Fruit fly (Drosophila melanogaster): Measurements from ENCODE around the gene kirre.

Gene kirre

DNA sequence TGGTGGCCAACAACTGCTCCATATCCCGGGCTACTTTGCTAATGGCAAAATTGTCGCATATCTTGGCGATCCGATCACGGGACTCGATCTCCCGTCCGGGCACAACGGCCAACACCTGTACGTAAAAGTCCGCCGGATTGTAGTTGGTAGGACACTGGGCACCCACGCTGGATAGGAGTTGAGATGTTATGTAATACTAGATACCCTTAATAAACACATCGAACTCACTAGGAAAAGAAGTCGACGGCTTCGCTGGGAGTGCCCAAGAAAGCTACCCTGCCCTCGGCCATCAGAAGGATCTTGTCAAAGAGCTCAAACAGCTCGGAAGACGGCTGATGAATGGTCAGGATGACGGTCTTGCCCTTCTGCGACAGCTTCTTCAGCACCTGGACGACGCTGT lies 51.7 kb downstream of the kirre start:
- TF ChIP-seq GATAd (GFP tag; optimal IDR thresholded peaks at IDR 0.05): no peak
- TF ChIP-seq HLH106 (tag; optimal IDR thresholded peaks at IDR 0.05): no peak
- TF ChIP-seq lola (GFP tag; optimal IDR thresholded peaks at IDR 0.05): no peak
- TF ChIP-seq Dfd (GFP tag; optimal IDR thresholded peaks at IDR 0.05): no peak
- no peak for TF ChIP-seq CrebA (GFP tag; optimal IDR thresholded peaks at IDR 0.05; ENCODE audit: borderline replicate concordance)
- TF ChIP-seq psq (GFP tag; optimal IDR thresholded peaks at IDR 0.05): no peak
- TF ChIP-seq tai (GFP tag; optimal IDR thresholded peaks at IDR 0.05): no peak
- no peak for TF ChIP-seq jim (GFP tag; optimal IDR thresholded peaks at IDR 0.05)
- no peak for TF ChIP-seq Jra (GFP tag; optimal IDR thresholded peaks at IDR 0.05)
- no peak for TF ChIP-seq Abd-B (GFP tag; optimal IDR thresholded peaks at IDR 0.05)
- TF ChIP-seq brk (GFP tag; optimal IDR thresholded peaks at IDR 0.05): no peak
- no peak for TF ChIP-seq OdsH (GFP tag; optimal IDR thresholded peaks at IDR 0.05)
- no peak for TF ChIP-seq h (GFP tag; optimal IDR thresholded peaks at IDR 0.05)
- no peak for TF ChIP-seq usp (GFP tag; optimal IDR thresholded peaks at IDR 0.05)
- TF ChIP-seq Rel (GFP tag; optimal IDR thresholded peaks at IDR 0.05): no peak
- no peak for TF ChIP-seq Rel (tag; optimal IDR thresholded peaks at IDR 0.05)

DNA sequence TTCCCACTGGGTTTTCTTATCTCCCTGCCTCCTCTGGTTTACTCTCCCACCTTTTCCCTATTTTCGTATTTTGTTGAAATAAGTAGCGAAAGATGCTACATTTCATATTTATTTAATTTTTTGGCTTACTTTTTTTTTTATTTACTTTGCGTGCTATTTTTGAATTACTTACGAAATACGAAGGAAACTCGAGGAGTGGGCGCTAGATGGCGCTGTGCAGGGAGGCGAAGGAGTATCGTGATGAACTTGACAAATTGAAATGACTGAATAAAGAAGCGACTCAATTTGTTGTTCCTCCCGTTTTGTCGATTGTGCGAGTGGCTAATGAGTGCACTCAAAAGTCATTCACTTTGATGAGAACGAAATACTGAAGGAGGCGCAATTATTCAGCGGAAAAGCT lies 54.7 kb downstream of the kirre start:
- no peak for TF ChIP-seq lola (GFP tag; optimal IDR thresholded peaks at IDR 0.05)
- no peak for TF ChIP-seq dmrt93B (GFP tag; optimal IDR thresholded peaks at IDR 0.05)
- TF ChIP-seq psq (GFP tag; optimal IDR thresholded peaks at IDR 0.05): no peak
- TF ChIP-seq brk (GFP tag; optimal IDR thresholded peaks at IDR 0.05): no peak
- TF ChIP-seq br (GFP tag; optimal IDR thresholded peaks at IDR 0.05): no peak
- TF ChIP-seq Sp1 (GFP tag; optimal IDR thresholded peaks at IDR 0.05): no peak
- no peak for TF ChIP-seq h (GFP tag; optimal IDR thresholded peaks at IDR 0.05)
- no peak for TF ChIP-seq Abd-B (GFP tag; optimal IDR thresholded peaks at IDR 0.05)
- TF ChIP-seq Myc (optimal IDR thresholded peaks at IDR 0.05): no peak
- TF ChIP-seq Dfd (GFP tag; optimal IDR thresholded peaks at IDR 0.05): no peak
- TF ChIP-seq dsf (GFP tag; optimal IDR thresholded peaks at IDR 0.05; ENCODE audit: borderline replicate concordance): no peak
- no peak for TF ChIP-seq dl (GFP tag; optimal IDR thresholded peaks at IDR 0.05; ENCODE audit: insufficient read depth in 1 of 2, partially characterized antibody in 2 of 2)
- no peak for TF ChIP-seq Hr83 (GFP tag; optimal IDR thresholded peaks at IDR 0.05; ENCODE audit: poor library complexity, severe bottlenecking)
- no peak for TF ChIP-seq Dif (GFP tag; optimal IDR thresholded peaks at IDR 0.05; ENCODE audit: partially characterized antibody)
- no peak for TF ChIP-seq woc (GFP tag; optimal IDR thresholded peaks at IDR 0.05)
- TF ChIP-seq HLH106 (tag; optimal IDR thresholded peaks at IDR 0.05): no peak
- TF ChIP-seq jim (GFP tag; optimal IDR thresholded peaks at IDR 0.05): no peak
- no peak for TF ChIP-seq pan (optimal IDR thresholded peaks at IDR 0.05)
- TF ChIP-seq Hr78 (GFP tag; optimal IDR thresholded peaks at IDR 0.05): no peak

DNA sequence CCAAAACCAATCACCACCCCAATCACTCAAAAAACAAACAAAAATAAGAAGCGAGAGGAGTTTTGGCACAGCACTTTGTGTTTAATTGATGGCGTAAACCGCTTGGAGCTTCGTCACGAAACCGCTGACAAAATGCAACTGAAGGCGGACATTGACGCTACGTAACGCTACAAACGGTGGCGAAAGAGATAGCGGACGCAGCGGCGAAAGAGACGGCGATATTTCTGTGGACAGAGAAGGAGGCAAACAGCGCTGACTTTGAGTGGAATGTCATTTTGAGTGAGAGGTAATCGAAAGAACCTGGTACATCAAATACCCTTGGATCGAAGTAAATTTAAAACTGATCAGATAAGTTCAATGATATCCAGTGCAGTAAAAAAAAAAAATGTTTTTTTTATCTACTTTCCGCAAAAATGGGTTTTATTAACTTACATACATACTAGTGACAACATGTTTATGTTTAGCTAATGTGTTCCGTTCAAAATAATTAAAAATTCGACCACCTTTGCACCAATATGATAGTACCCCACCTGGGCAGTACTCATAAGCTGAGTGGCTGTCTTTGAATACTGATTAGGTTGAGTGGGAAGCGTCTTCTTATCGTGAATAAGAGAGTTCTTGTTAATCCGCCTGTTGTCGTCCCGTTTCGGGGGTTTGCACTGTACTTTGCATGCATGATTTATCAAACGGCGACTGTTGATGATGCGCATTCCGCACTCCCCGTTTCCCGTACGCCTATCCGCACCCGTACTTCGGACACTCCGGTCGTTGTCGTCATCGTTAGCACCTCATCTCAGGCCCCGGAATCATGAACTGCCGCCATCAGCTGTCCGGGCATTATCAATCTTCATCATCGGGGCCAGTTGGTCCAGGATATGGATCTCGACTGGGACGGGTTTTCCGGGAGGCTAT lies 56.4 kb downstream of the kirre start, which contains the start of gene w:
Gene w (minus strand): TSS at position 122 of the 912 bp plus-strand sequence.
- no peak for TF ChIP-seq Hr78 (GFP tag; optimal IDR thresholded peaks at IDR 0.05)
- no peak for TF ChIP-seq pan (optimal IDR thresholded peaks at IDR 0.05)
- TF ChIP-seq foxo (GFP tag; optimal IDR thresholded peaks at IDR 0.05): no peak
- TF ChIP-seq dmrt93B (GFP tag; optimal IDR thresholded peaks at IDR 0.05): peak; percentile 34
- TF ChIP-seq dl (GFP tag; optimal IDR thresholded peaks at IDR 0.05; ENCODE audit: insufficient read depth in 1 of 2, partially characterized antibody in 2 of 2): no peak
- peak; percentile 42 for TF ChIP-seq HLH106 (tag; optimal IDR thresholded peaks at IDR 0.05)
- TF ChIP-seq Abd-B (GFP tag; optimal IDR thresholded peaks at IDR 0.05): no peak
- TF ChIP-seq Dif (GFP tag; optimal IDR thresholded peaks at IDR 0.05; ENCODE audit: partially characterized antibody): no peak
- TF ChIP-seq sv (GFP tag; optimal IDR thresholded peaks at IDR 0.05): no peak
- TF ChIP-seq Jra (GFP tag; optimal IDR thresholded peaks at IDR 0.05): no peak
- peak; percentile 38 for TF ChIP-seq woc (GFP tag; optimal IDR thresholded peaks at IDR 0.05)

DNA sequence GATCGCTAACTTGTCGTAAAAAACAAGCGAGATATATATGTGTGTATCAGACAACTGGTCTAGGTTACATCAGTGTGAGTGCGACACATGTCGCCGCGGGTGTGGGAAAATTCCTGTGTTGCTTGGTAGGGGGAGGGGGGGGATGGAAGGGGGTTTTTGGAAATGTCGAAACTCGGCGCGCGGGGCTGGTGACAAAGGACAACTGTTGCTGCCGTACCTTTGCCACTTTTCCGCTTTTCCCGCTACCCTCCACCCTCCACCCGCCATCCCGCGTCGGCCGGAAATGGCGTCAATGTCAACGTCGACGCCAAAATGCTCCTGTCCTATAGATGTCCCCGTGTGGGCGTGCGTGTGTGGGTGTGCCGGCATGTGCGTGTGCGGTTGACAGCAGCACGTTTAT lies 62.8 kb downstream of the kirre start:
- TF ChIP-seq usp (GFP tag; optimal IDR thresholded peaks at IDR 0.05) (no peak), Dfd (GFP tag; optimal IDR thresholded peaks at IDR 0.05) (peak; percentile 17)

DNA sequence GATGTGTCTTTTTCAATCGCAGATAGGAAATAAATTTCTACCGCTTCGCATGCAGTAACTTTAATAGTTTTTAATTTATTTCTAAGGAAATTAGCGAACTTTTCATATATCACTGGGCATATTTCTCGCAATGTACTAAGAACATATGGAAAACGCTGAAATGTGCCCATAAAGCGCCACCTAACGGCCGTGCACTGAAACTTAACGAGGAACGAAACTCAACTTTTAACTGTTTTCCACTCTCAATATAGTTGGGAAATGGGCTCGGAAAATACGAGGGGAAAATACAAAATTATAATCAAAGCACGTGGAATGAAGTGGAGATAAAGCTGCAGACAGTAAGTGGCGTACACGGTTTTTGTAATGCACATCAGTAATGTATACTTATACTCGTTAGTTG lies 63.6 kb downstream of the kirre start:
- TF ChIP-seq CG32264 (GFP tag; optimal IDR thresholded peaks at IDR 0.05) (no peak), dl (GFP tag; optimal IDR thresholded peaks at IDR 0.05; ENCODE audit: insufficient read depth in 1 of 2, partially characterized antibody in 2 of 2) (no peak), Jra (GFP tag; optimal IDR thresholded peaks at IDR 0.05) (no peak)

All from whole organism, wandering third instar larva.